Fruit fly (Drosophila melanogaster): Measurements from ENCODE around the gene CG7888.
A peak's percentile ranks its signal among the peaks of the same experiment; 100 is the strongest.

CG7888 gene

DNA sequence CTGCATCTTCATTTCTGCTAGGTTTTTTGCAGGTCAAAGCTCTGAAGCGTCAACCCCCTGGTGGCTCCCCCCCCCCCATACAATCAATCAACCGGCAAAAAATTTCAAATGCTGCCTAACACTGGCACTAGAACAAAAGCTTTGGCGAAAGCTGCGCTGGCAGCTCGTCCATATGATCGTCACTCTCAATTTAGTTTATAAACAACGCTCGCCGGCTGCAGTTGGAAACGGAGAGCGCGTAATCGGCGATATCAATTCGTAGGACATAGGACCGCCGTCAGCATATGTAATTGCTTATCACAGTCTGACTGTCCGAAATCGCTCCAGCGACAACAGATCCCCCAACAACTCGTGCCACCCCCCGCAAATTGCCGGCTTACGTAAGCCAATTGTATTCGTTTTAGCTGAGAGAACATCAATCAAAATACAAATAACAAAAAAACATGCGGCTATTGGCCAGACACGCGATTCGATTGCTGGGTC is 16.6 kb downstream of the CG7888 start, which contains the start of gene Mocs1 (continued):
- peak; percentile 30; the same call in 1 of the 2 replicates for TF ChIP-seq wdn (GFP tag; IDR thresholded peaks at IDR 0.05)
- no peak for TF ChIP-seq CG7987 (GFP tag; optimal IDR thresholded peaks at IDR 0.05)
- no peak for TF ChIP-seq D19A (tag; optimal IDR thresholded peaks at IDR 0.05)
- TF ChIP-seq CG4328 (GFP tag; optimal IDR thresholded peaks at IDR 0.05): no peak
- TF ChIP-seq Side (GFP tag; optimal IDR thresholded peaks at IDR 0.05): no peak
- peak; percentile 65 for TF ChIP-seq CG34376 (GFP tag; optimal IDR thresholded peaks at IDR 0.05)
- TF ChIP-seq CG8281 (tag; optimal IDR thresholded peaks at IDR 0.05): no peak
- TF ChIP-seq CG15269 (tag; optimal IDR thresholded peaks at IDR 0.05): peak; percentile 6
- no peak for TF ChIP-seq CG14860 (GFP tag; IDR thresholded peaks at IDR 0.05; ENCODE audit: partially characterized antibody)
- TF ChIP-seq BtbVII (GFP tag; optimal IDR thresholded peaks at IDR 0.05): no peak
- TF ChIP-seq repo (GFP tag; optimal IDR thresholded peaks at IDR 0.05): no peak
- peak; percentile 37; the same call in 1 of the 2 replicates for TF ChIP-seq amos (GFP tag; IDR thresholded peaks at IDR 0.05; ENCODE audit: partially characterized antibody)
- TF ChIP-seq tin (GFP tag; optimal IDR thresholded peaks at IDR 0.05): no peak
- TF ChIP-seq hkb (optimal IDR thresholded peaks at IDR 0.05): no peak
- peak; percentile 17; the same call in 1 of the 2 replicates for TF ChIP-seq hkb (GFP tag; IDR thresholded peaks at IDR 0.05)
- peak; percentile 77; the same call in 1 of the 3 replicates for TF ChIP-seq CG34422 (GFP tag; IDR thresholded peaks at IDR 0.05)
- no peak for TF ChIP-seq peb (GFP tag; IDR thresholded peaks at IDR 0.05)
- TF ChIP-seq Med (GFP tag): peak; percentile 75
- no peak for TF ChIP-seq Ada2b (GFP tag; IDR thresholded peaks at IDR 0.05)
- no peak for TF ChIP-seq Optix (GFP tag; IDR thresholded peaks at IDR 0.05)
- no peak for TF ChIP-seq Lpt (GFP tag; optimal IDR thresholded peaks at IDR 0.05)
- peak; percentile 23 for TF ChIP-seq mirr (GFP tag; optimal IDR thresholded peaks at IDR 0.05)
- no peak for TF ChIP-seq esg (GFP tag; conservative IDR thresholded peaks at IDR 0.05)
- TF ChIP-seq vfl (GFP tag; optimal IDR thresholded peaks at IDR 0.05): no peak
- peak; percentile 19; the same call in 1 of the 2 replicates for TF ChIP-seq ranshi (GFP tag; IDR thresholded peaks at IDR 0.05)
- peak in 1 of 2 experiments; percentile 96 for TF ChIP-seq Pdp1 (GFP tag; optimal IDR thresholded peaks at IDR 0.05)
- no peak for TF ChIP-seq dmrt11E (tag; optimal IDR thresholded peaks at IDR 0.05)
- peak; percentile 53 for TF ChIP-seq CG32532 (GFP tag; IDR thresholded peaks at IDR 0.05)
- TF ChIP-seq caup (GFP tag; optimal IDR thresholded peaks at IDR 0.05; ENCODE audit: severe bottlenecking): peak; percentile 6
- no peak for TF ChIP-seq ab (GFP tag; optimal IDR thresholded peaks at IDR 0.05)
- TF ChIP-seq HHEX (GFP tag; optimal IDR thresholded peaks at IDR 0.05): peak; percentile 6
- TF ChIP-seq YL-1 (GFP tag; optimal IDR thresholded peaks at IDR 0.05): no peak
- TF ChIP-seq so (GFP tag; IDR thresholded peaks at IDR 0.05): no peak
- no peak for TF ChIP-seq fd96Cb (tag; optimal IDR thresholded peaks at IDR 0.05)
- TF ChIP-seq ttk (GFP tag; IDR thresholded peaks at IDR 0.05): peak; percentile 26; the same call in 1 of the 2 replicates
- TF ChIP-seq br (optimal IDR thresholded peaks at IDR 0.05): no peak
- no peak for TF ChIP-seq nom (GFP tag; optimal IDR thresholded peaks at IDR 0.05)
- TF ChIP-seq CG8089 (GFP tag; optimal IDR thresholded peaks at IDR 0.05): no peak
- TF ChIP-seq yki (optimal IDR thresholded peaks at IDR 0.05): no peak
- TF ChIP-seq Doc2 (GFP tag; IDR thresholded peaks at IDR 0.05): no peak
- TF ChIP-seq gro (GFP tag; optimal IDR thresholded peaks at IDR 0.05): peak; percentile 15
- TF ChIP-seq CG13296 (GFP tag; optimal IDR thresholded peaks at IDR 0.05): peak; percentile 5
- TF ChIP-seq CG18764 (GFP tag; optimal IDR thresholded peaks at IDR 0.05): no peak
- peak; percentile 60; the same call in 1 of the 2 replicates for TF ChIP-seq rib (GFP tag; IDR thresholded peaks at IDR 0.05)
- TF ChIP-seq CG1602 (GFP tag; optimal IDR thresholded peaks at IDR 0.05): no peak
- no peak for TF ChIP-seq maf-S (GFP tag; optimal IDR thresholded peaks at IDR 0.05)
- peak; percentile 62 for TF ChIP-seq Rfx (GFP tag; IDR thresholded peaks at IDR 0.05)
- TF ChIP-seq CG8388 (GFP tag; optimal IDR thresholded peaks at IDR 0.05): no peak
- TF ChIP-seq sug (tag; optimal IDR thresholded peaks at IDR 0.05): peak; percentile 99
- TF ChIP-seq HLH54F (GFP tag; optimal IDR thresholded peaks at IDR 0.05): no peak
- peak; percentile 11; the same call in 1 of the 2 replicates for TF ChIP-seq tna (GFP tag; IDR thresholded peaks at IDR 0.05; ENCODE audit: partially characterized antibody)
- TF ChIP-seq Dip3 (GFP tag; optimal IDR thresholded peaks at IDR 0.05): no peak

Measured in whole organism, embryonic.